Worm (Caenorhabditis elegans) whole organism, L4 larva: Measurements from ENCODE around the gene nol-9.

Experiments
- D1046.2 ChIP-seq: fragments of 200-800 bp; sonication (Bioruptor generic); IDR thresholded peaks from 2 replicates; pipeline ENCODE4 v1.3.6; 2022; ENCODE audit warnings: missing genetic modification characterization, missing compliant biosample characterization
- aha-1 ChIP-seq: fragments of 150-350 bp; peaks from one replicate; lab custom pipeline; 2014; ENCODE audit warnings: missing biosample characterization, missing genetic modification characterization
- fos-1 ChIP-seq: fragments of 150-350 bp; optimal IDR thresholded peaks from 2 replicates; lab custom pipeline; 2014; ENCODE audit warnings: missing biosample characterization, missing genetic modification characterization
- lin-13 ChIP-seq: fragments of 150-350 bp; optimal IDR thresholded peaks from 2 replicates; lab custom pipeline; 2014; ENCODE audit warnings: missing biosample characterization, missing genetic modification reagents, missing genetic modification characterization
- skn-1 ChIP-seq: fragments of 150-350 bp; optimal IDR thresholded peaks from 2 replicates; lab custom pipeline; 2014; ENCODE audit warnings: missing biosample characterization, missing genetic modification characterization
- snpc-4 ChIP-seq: fragments of 150-350 bp; optimal IDR thresholded peaks from 2 replicates; lab custom pipeline; 2014; ENCODE audit warnings: missing biosample characterization, missing genetic modification characterization
- unc-62 ChIP-seq, 3 experiments: fragments of 150-350 bp in 1 of 3; sonication (generic microtip); optimal IDR thresholded peaks in 2 of 3; peaks in 1 of 3; 1 replicate in 1 of 3; 2 replicates in 2 of 3; lab custom pipeline; 2014 to 2017; ENCODE audit warnings: missing biosample characterization in 3 of 3, missing genetic modification characterization in 3 of 3, missing genetic modification reagents in 3 of 3, missing genotype in 1 of 3

ce11 chrIV:13408018-13408417 is 14.3 kb upstream of the nol-9 start, which contains the start of gene Y62E10A.19:
- TF ChIP-seq lin-13 (GFP tag; lab: Kevin White, UChicago) (no peak), skn-1 (no peak), D1046.2 (GFP tag; lab: Robert Waterston, UW) (no peak), snpc-4 (tag; lab: Kevin White, UChicago) (no peak), fos-1 (no peak), aha-1 (tag; lab: Kevin White, UChicago) (no peak), unc-62 (GFP tag; optimal IDR thresholded peaks at IDR 0.05 in 1 of 2; lab: Kevin White, UChicago) (peak in 1 of 2 experiments; percentile 69), unc-62 (tag; optimal IDR thresholded peaks at IDR 0.05; lab: Kevin White, UChicago) (no peak)
